Fruit fly (Drosophila melanogaster) whole organism, pupa: ENCODE data around the gene CG3119.

Experiments used
- CG10348 ChIP-seq: fragments of 200-800 bp; sonication (Bioruptor generic); IDR thresholded peaks from 2 replicates; pipeline ENCODE4 v1.3.6; 2022; ENCODE audit warnings: missing biosample characterization, missing genetic modification characterization
- CG12605 ChIP-seq: fragments of 200-800 bp; sonication (Bioruptor generic); IDR thresholded peaks from 2 replicates; pipeline ENCODE4 v1.3.6; 2022; ENCODE audit warnings: missing biosample characterization, missing genetic modification characterization
- CG13204 ChIP-seq: fragments of 200-800 bp; sonication (Bioruptor generic); optimal IDR thresholded peaks from 2 replicates; lab custom pipeline; 2018; ENCODE audit warnings: missing biosample characterization, mild to moderate bottlenecking, missing genetic modification characterization, moderate library complexity
- CG14655 ChIP-seq: fragments of 200-800 bp; sonication (Bioruptor generic); optimal IDR thresholded peaks from 3 replicates; lab custom pipeline; 2017; ENCODE audit warnings: mild to moderate bottlenecking, missing biosample characterization, missing genetic modification reagents, missing genetic modification characterization
- CG15710 ChIP-seq: fragments of 200-800 bp; sonication (Bioruptor generic); optimal IDR thresholded peaks from 2 replicates; lab custom pipeline; 2018; ENCODE audit warnings: missing biosample characterization, mild to moderate bottlenecking, missing genetic modification characterization, moderate library complexity
- CG17806 ChIP-seq: fragments of 200-800 bp; sonication (Bioruptor generic); optimal IDR thresholded peaks from 2 replicates; lab custom pipeline; 2018; ENCODE audit warnings: missing biosample characterization, mild to moderate bottlenecking, missing genetic modification characterization, moderate library complexity
- CG32121 ChIP-seq: fragments of 200-800 bp; sonication (Bioruptor generic); IDR thresholded peaks from 2 replicates; pipeline ENCODE4 v1.3.6; 2022; ENCODE audit warnings: missing biosample characterization, missing genetic modification characterization
- CG34367 ChIP-seq: fragments of 200-800 bp; sonication (Bioruptor generic); optimal IDR thresholded peaks from 2 replicates; lab custom pipeline; 2018; ENCODE audit warnings: missing biosample characterization, mild to moderate bottlenecking, missing genetic modification characterization
- CG4496 ChIP-seq: fragments of 200-800 bp; sonication (Bioruptor generic); IDR thresholded peaks from 3 replicates; pipeline ENCODE4 v1.3.6; 2022; ENCODE audit warnings: missing biosample characterization, missing genetic modification characterization
- CG8159 ChIP-seq: fragments of 200-800 bp; sonication (Bioruptor generic); optimal IDR thresholded peaks from 3 replicates; lab custom pipeline; 2018; ENCODE audit warnings: missing biosample characterization, mild to moderate bottlenecking, missing genetic modification characterization, moderate library complexity
- CG8301 ChIP-seq: fragments of 200-800 bp; sonication (Bioruptor generic); optimal IDR thresholded peaks from 2 replicates; lab custom pipeline; 2018; ENCODE audit warnings: missing biosample characterization, mild to moderate bottlenecking, missing genetic modification characterization
- CG9948 ChIP-seq: fragments of 200-800 bp; sonication (Bioruptor generic); optimal IDR thresholded peaks from 2 replicates; lab custom pipeline; 2018; ENCODE audit warnings: missing biosample characterization, mild to moderate bottlenecking, missing genetic modification characterization, moderate library complexity
- D1 ChIP-seq: fragments of 200-800 bp; sonication (Bioruptor generic); optimal IDR thresholded peaks from 2 replicates; lab custom pipeline; 2018; ENCODE audit warnings: missing biosample characterization, mild to moderate bottlenecking, missing genetic modification characterization, moderate library complexity
- EcR ChIP-seq: fragments of 200-800 bp; sonication (Bioruptor generic); optimal IDR thresholded peaks from 3 replicates; lab custom pipeline; 2019; ENCODE audit warnings: missing biosample characterization, missing genetic modification characterization, mild to moderate bottlenecking, moderate library complexity, missing genetic modification reagents
- Ets98B ChIP-seq: fragments of 200-800 bp; sonication (Bioruptor generic); IDR thresholded peaks from 2 replicates; pipeline ENCODE4 v1.3.6; 2022; ENCODE audit warnings: missing biosample characterization, missing genetic modification characterization
- Pif1A ChIP-seq: fragments of 200-800 bp; sonication (Bioruptor generic); optimal IDR thresholded peaks from 3 replicates; lab custom pipeline; 2016; ENCODE audit warnings: missing biosample characterization, missing genetic modification characterization
- Pif1B ChIP-seq: fragments of 200-800 bp; sonication (Bioruptor generic); optimal IDR thresholded peaks from 3 replicates; lab custom pipeline; 2016; ENCODE audit warnings: missing biosample characterization, missing genetic modification characterization
- Snoo ChIP-seq: fragments of 200-800 bp; sonication (Bioruptor generic); optimal IDR thresholded peaks from 3 replicates; lab custom pipeline; 2017; ENCODE audit warnings: missing biosample characterization, mild to moderate bottlenecking, missing genetic modification characterization, inconsistent platforms
- fd96Ca ChIP-seq: fragments of 200-800 bp; sonication (Bioruptor generic); IDR thresholded peaks from 3 replicates; pipeline ENCODE4 v1.3.6; 2022; ENCODE audit warnings: missing biosample characterization, missing genetic modification characterization
- gl ChIP-seq: fragments of 200-800 bp; sonication (Bioruptor generic); optimal IDR thresholded peaks from 2 replicates; lab custom pipeline; 2018; ENCODE audit warnings: missing biosample characterization, mild to moderate bottlenecking, missing genetic modification characterization
- rn ChIP-seq: fragments of 200-800 bp; sonication (Bioruptor generic); IDR thresholded peaks from 2 replicates; pipeline ENCODE4 v1.3.6; 2022; ENCODE audit warnings: missing biosample characterization, missing genetic modification characterization

Gene CG3119

DNA sequence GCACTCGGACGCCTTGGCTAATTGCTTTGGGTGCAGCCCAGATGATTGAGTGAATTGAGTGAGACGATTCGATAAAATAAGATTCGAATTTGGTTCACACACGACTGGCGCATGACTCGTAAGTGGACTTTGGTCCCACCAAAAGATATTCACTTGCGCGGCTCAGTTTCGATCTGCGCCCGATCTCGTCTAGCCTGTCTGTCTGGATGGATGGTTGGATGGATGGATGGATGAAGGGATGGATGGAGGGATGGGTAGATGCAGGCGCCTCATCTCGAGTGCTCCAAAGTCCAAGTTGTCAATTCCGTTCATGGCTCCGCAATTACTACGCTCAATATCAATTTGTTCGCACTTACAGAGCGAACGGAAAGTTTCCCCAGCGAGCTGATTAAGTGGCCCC lies 35.1 kb downstream of the CG3119 start:
- TF ChIP-seq Pif1B (GFP tag; lab: Kevin White, UChicago) (peak; percentile 24), CG8301 (tag; lab: Kevin White, UChicago) (peak; percentile 46), Snoo (tag; lab: Kevin White, UChicago) (peak; percentile 25), CG13204 (peak; percentile 79), fd96Ca (peak; percentile 46; the same call in 1 of the 3 replicates), CG17806 (tag; lab: Kevin White, UChicago) (peak; percentile 28), CG15710 (peak; percentile 35), gl (tag; lab: Kevin White, UChicago) (peak; percentile 87), CG10348 (no peak), CG14655 (GFP tag; lab: Kevin White, UChicago) (peak; percentile 64), CG34367 (tag; lab: Kevin White, UChicago) (peak; percentile 46), CG4496 (GFP tag; lab: Robert Waterston, UW) (peak; percentile 45; the same call in 1 of the 3 replicates), D1 (no peak), Pif1A (peak; percentile 39), CG12605 (GFP tag; lab: Robert Waterston, UW) (peak; percentile 68; the same call in 1 of the 2 replicates), rn (GFP tag; lab: Robert Waterston, UW) (no peak), EcR (GFP tag; lab: Kevin White, UChicago) (peak; percentile 27), CG8159 (tag; lab: Kevin White, UChicago) (peak; percentile 36), Ets98B (GFP tag; lab: Robert Waterston, UW) (peak; percentile 51; the same call in 1 of the 2 replicates), CG32121 (GFP tag; lab: Robert Waterston, UW) (no peak), CG9948 (no peak)
- TF ChIP-seq, all 21 proteins: peak for 16

DNA sequence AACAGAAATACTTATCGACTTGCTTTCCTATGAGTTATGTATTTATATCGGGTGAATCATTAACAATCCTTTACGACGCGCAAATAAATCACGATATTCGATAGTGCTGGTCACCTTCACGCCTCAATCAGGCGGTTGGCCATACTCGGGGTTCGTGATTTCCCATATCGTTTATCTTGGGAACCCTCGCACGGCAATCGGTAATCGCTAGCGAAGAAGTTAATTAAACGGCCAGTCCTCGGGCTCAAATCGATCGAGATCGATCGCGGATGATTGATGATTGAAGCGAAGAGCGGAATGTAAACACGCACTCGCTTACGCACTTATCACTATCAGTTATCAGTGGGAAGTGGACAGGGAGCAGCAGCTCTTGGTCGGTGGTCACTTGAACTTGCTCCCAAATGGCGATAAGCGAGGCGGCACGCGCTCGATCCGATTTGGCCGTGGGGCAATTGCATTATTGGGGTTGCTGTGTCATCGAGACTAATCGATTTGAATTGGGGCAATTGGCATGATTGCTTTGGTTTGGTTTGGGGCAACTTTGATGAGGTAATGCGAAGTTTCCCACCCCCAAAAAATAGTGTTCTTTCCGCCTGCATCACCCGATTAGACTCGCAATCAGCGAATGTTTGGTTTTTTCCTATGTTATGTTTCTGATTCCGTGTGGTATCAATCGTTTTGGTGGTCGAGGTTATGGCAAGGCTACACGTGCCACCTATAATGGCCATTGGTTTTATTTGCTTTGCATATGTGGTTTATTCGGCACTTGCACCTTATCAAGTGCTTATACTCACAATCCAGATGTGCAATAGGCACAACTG lies 36.5 kb downstream of the CG3119 start:
- TF ChIP-seq rn (GFP tag; lab: Robert Waterston, UW), result no peak

DNA sequence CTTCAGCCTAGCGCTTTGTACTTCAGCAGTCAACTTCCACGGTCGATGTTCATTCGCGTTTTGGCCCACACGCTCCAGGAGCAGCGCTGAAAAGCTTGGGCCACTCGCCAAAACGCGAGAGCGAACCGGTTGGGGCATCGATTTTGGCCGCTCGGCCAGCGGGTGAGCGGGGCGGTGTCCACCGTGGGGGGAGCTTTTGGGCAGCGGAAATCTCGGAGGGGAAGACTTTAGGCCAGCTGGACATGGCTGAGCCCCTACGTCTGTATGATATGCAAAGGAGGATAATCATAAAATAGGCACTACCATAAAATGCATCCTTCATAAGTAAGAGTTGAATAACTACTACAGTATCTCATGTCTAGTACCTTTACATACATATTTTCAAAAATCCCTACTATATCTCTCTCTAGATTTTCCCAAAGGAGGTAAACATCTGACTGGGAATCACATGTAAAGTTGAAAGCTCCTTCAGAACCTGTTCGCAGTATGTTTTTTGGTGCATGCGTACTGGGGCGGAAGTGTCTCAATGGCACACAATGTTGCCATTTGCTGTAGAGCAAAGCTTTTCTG lies 37.6 kb downstream of the CG3119 start, which contains the start of gene Syt1:
Syt1 (minus strand) TSS at position 71 of the 570 bp plus-strand sequence.
- TF ChIP-seq CG4496 (GFP tag; lab: Robert Waterston, UW), result 0 out of 3 replicates have a peak, but pooled peaks have one; percentile 9
- no peak for TF ChIP-seq rn (GFP tag; lab: Robert Waterston, UW)
- TF ChIP-seq fd96Ca, result no peak
- TF ChIP-seq gl (tag; lab: Kevin White, UChicago), result no peak
- TF ChIP-seq EcR (GFP tag; lab: Kevin White, UChicago), result no peak
- TF ChIP-seq Ets98B (GFP tag; lab: Robert Waterston, UW), result no peak
- TF ChIP-seq Pif1A, result peak; percentile 0

DNA sequence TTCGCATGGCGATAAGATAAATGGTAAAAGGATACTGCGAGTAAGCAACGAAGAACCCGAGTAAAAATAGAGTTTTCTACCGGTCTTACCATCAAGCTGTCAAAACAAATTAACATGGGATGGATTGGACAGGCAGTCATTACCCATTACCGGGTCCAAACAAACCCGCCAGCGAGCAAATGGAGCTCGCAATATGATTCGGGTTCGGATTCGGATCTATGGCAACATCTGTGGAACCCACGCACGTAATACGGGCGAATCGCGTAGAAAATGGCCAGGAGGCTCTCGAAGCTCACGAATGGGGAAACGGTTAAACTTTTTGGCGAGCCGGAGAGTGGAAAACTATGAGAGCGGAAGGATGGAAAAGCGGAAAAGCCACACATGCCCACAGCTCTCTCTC lies 40.4 kb downstream of the CG3119 start:
- no peak for TF ChIP-seq fd96Ca
- no peak for TF ChIP-seq Snoo (tag; lab: Kevin White, UChicago)
- no peak for TF ChIP-seq CG10348
- TF ChIP-seq CG13204, result no peak
- no peak for TF ChIP-seq Pif1B (GFP tag; lab: Kevin White, UChicago)
- no peak for TF ChIP-seq D1
- TF ChIP-seq Ets98B (GFP tag; lab: Robert Waterston, UW), result no peak
- TF ChIP-seq CG14655 (GFP tag; lab: Kevin White, UChicago), result no peak
- TF ChIP-seq CG9948, result no peak
- TF ChIP-seq CG17806 (tag; lab: Kevin White, UChicago), result no peak
- TF ChIP-seq CG34367 (tag; lab: Kevin White, UChicago), result no peak
- no peak for TF ChIP-seq CG8159 (tag; lab: Kevin White, UChicago)
- no peak for TF ChIP-seq CG8301 (tag; lab: Kevin White, UChicago)
